Worm (Caenorhabditis elegans): ENCODE measurements around the gene F19D8.2.
A peak's percentile ranks its signal among the peaks of the same experiment; 100 is the strongest.

The F19D8.2 gene

DNA sequence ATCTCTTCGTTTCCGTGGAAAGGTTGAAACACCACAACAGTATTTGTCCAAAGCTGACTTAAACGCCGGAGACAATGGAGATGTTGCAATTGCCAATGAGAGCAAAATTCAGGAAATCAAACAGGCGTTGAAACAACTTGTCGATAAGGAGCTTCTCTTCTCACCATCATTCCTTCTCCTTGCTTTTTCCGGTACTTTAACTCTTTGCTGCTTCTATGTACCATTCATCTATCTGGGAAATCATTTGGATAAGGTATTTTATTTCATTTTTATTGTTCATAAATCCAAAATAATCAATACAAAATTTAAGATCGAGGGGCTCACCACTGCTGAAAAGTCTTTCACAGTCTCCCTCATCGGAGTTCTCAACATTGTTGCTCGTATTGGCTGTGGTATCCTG is 21.7 kb downstream of the F19D8.2 start:
- no peak for TF ChIP-seq pag-3 (tag; optimal IDR thresholded peaks at IDR 0.05; ENCODE audit: borderline replicate concordance)
- no peak for TF ChIP-seq eyg-1 (tag; optimal IDR thresholded peaks at IDR 0.05)
- TF ChIP-seq zip-5 (tag; optimal IDR thresholded peaks at IDR 0.05) = no peak
- TF ChIP-seq odd-2 (tag; optimal IDR thresholded peaks at IDR 0.05) = no peak
- TF ChIP-seq sox-4 (tag; optimal IDR thresholded peaks at IDR 0.05) = no peak
- no peak for TF ChIP-seq mec-3 (tag; optimal IDR thresholded peaks at IDR 0.05; ENCODE audit: borderline replicate concordance)
- TF ChIP-seq lin-11 (tag; optimal IDR thresholded peaks at IDR 0.05) = no peak
- TF ChIP-seq C38D4.7 (GFP tag; optimal IDR thresholded peaks at IDR 0.05) = no peak
- TF ChIP-seq ztf-16 (tag; optimal IDR thresholded peaks at IDR 0.05) = no peak
- no peak for TF ChIP-seq hlh-30 (tag; optimal IDR thresholded peaks at IDR 0.05; ENCODE audit: insufficient read depth)
- TF ChIP-seq rnt-1 (tag; optimal IDR thresholded peaks at IDR 0.05) = no peak

DNA sequence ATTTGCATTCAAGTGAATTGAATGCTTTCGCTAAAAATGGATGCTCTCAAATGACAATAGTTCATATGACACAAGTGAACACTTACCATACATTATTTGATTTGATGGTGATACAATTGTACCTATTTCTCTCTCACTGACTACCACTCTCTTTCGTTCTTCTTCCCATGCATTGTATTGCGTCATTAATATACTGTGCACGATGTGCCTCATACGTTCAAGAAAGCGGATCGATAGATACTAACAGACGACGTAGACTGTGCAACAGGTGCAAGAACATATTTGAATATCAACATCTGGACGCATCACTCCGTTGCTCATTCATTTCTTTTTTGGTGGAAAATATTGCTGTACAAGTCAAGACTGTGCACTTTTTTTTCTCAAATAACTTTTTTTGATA is 24.5 kb downstream of the F19D8.2 start, which contains the start of gene M03B6.4:
Gene M03B6.4, plus strand, starts transcription at position 149 of the 400 bp plus-strand sequence.
- no peak for TF ChIP-seq syd-9 (tag; optimal IDR thresholded peaks at IDR 0.05)
- TF ChIP-seq odd-2 (tag; optimal IDR thresholded peaks at IDR 0.05) = no peak

DNA sequence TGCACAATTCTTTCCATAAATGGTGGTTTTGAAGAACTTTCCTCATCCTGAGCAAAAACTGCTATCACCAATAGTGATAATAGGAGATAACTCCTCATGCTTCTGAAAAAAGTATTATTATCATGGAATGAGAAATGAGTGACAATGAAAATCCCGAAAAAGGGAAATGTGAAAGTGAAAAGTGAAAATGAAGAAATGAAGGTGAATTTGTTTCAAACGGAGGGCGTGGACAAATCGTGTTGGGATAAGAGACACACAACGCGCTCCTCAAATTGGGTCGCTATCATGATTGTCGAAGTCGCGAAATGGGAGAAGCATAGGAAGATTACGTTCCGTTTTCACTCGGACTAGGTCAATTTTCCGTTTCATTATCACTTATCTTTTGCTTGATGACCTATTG is 30.0 kb downstream of the F19D8.2 start, which contains the start of gene M03B6.3:
Gene M03B6.3, minus strand, starts transcription at position 102 of the 400 bp plus-strand sequence.
- TF ChIP-seq ceh-34 (tag; optimal IDR thresholded peaks at IDR 0.05) (no peak), sox-4 (tag; optimal IDR thresholded peaks at IDR 0.05) (no peak), F13H6.1 (tag; optimal IDR thresholded peaks at IDR 0.05) (no peak), pqm-1 (tag; optimal IDR thresholded peaks at IDR 0.05) (no peak), rnt-1 (tag; optimal IDR thresholded peaks at IDR 0.05) (no peak), C38D4.7 (GFP tag; optimal IDR thresholded peaks at IDR 0.05) (no peak), ceh-48 (tag; optimal IDR thresholded peaks at IDR 0.05) (no peak), hlh-30 (tag; optimal IDR thresholded peaks at IDR 0.05; ENCODE audit: insufficient read depth) (no peak), fkh-10 (GFP tag; optimal IDR thresholded peaks at IDR 0.05) (no peak), sox-2 (GFP tag; IDR thresholded peaks at IDR 0.05) (no peak), ceh-18 (tag; optimal IDR thresholded peaks at IDR 0.05) (no peak), ceh-6 (GFP tag; optimal IDR thresholded peaks at IDR 0.05) (no peak), ceh-30 (tag; optimal IDR thresholded peaks at IDR 0.05) (no peak), ceh-45 (GFP tag; IDR thresholded peaks at IDR 0.05) (no peak), mec-3 (tag; optimal IDR thresholded peaks at IDR 0.05; ENCODE audit: borderline replicate concordance) (no peak), ceh-24 (tag; optimal IDR thresholded peaks at IDR 0.05) (no peak), nhr-232 (tag; optimal IDR thresholded peaks at IDR 0.05) (no peak), elt-2 (tag; optimal IDR thresholded peaks at IDR 0.05) (no peak), C08G9.2 (tag; optimal IDR thresholded peaks at IDR 0.05) (no peak)

DNA sequence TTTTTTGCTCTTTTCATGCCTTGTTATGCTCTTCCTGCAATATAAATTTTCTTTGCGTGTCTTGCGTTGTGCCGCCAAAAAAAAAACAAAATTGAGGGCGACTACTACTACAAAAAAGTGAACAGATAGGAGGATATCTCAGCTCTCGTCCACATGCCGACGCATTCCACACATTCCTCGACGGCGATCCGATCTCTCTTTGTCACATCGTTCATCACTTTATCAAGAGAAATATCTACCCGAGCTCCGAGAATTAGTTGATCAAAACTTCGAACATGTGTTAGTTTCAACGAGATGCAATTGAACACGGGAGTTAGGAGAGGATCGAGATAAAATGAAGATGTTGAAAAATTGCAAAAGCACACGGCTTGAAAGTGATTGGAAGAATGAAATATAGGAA is 36.9 kb downstream of the F19D8.2 start:
- TF ChIP-seq sox-2 (GFP tag; IDR thresholded peaks at IDR 0.05) (no peak), pha-2 (tag; optimal IDR thresholded peaks at IDR 0.05) (no peak), hlh-15 (tag; optimal IDR thresholded peaks at IDR 0.05) (no peak), che-1 (tag; optimal IDR thresholded peaks at IDR 0.05) (no peak), ahr-1 (tag; optimal IDR thresholded peaks at IDR 0.05) (no peak), hlh-13 (GFP tag; optimal IDR thresholded peaks at IDR 0.05) (no peak), pqm-1 (tag; optimal IDR thresholded peaks at IDR 0.05) (no peak), ceh-48 (tag; optimal IDR thresholded peaks at IDR 0.05) (no peak), dve-1 (tag; optimal IDR thresholded peaks at IDR 0.05) (no peak)

DNA sequence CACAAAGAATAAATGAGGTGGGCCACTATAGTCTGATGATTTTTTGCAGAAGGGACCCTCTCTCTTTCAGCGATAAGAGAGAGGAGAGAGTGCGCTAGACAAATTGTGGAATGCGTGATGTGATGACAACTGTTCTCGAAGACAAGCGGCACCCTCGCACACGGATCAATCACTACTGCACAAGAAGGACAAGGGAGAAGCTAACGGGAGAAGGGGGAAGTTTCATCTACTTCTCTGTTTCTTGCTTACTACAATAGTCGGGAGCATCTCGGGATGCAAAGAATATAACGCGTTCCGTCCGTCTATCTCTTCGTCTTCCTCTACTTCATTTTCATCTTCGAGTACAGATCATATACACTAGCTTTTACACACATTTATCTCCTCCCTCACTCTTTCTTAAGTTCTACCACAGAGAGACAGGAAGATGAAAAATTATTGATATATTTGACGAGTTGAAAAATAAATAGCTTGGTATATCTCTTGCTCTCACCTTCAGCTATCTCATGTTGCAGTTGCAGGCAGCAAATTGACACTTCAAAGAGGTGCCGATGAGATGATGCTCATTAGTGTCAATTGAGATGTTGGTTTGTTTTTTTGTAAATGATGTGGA is 39.2 kb downstream of the F19D8.2 start:
- TF ChIP-seq ceh-18 (tag; optimal IDR thresholded peaks at IDR 0.05) = peak; percentile 66
- TF ChIP-seq unc-55 (GFP tag; optimal IDR thresholded peaks at IDR 0.05) = peak; percentile 83
- TF ChIP-seq ceh-34 (tag; optimal IDR thresholded peaks at IDR 0.05) = peak; percentile 36
- no peak for TF ChIP-seq lim-6 (tag; optimal IDR thresholded peaks at IDR 0.05)
- no peak for TF ChIP-seq ceh-9 (tag; optimal IDR thresholded peaks at IDR 0.05)
- TF ChIP-seq rnt-1 (tag; optimal IDR thresholded peaks at IDR 0.05) = peak; percentile 43
